Worm (Caenorhabditis elegans): ENCODE data around the gene dyf-4.

dyf-4 gene

ce11 chrV:12553286-12553725 lies 27.8 kb upstream of the dyf-4 start (continued):
- no peak for TF ChIP-seq nhr-77 (tag; optimal IDR thresholded peaks at IDR 0.05)
- TF ChIP-seq blmp-1 (tag; optimal IDR thresholded peaks at IDR 0.05): peak; percentile 59
- peak; percentile 60 for TF ChIP-seq nhr-20 (tag; optimal IDR thresholded peaks at IDR 0.05)
- peak; percentile 94 for TF ChIP-seq nhr-85 (tag)
- no peak for TF ChIP-seq elt-2 (tag; optimal IDR thresholded peaks at IDR 0.05)
- peak in 5 of 6 experiments; percentile 51 to 98 (median 60) for TF ChIP-seq elt-3 (tag; optimal IDR thresholded peaks at IDR 0.05)
- peak in 1 of 2 experiments; percentile 63 for TF ChIP-seq mdl-1 (tag; optimal IDR thresholded peaks at IDR 0.05)
- no peak for TF ChIP-seq ztf-11 (tag; optimal IDR thresholded peaks at IDR 0.05)
- TF ChIP-seq nhr-71 (tag; optimal IDR thresholded peaks at IDR 0.05): peak; percentile 64
- TF ChIP-seq ceh-90 (tag; optimal IDR thresholded peaks at IDR 0.05): no peak
- TF ChIP-seq vab-15 (tag; optimal IDR thresholded peaks at IDR 0.05): no peak
- TF ChIP-seq ama-1 (optimal IDR thresholded peaks at IDR 0.05): no peak
- TF ChIP-seq pax-3 (tag; optimal IDR thresholded peaks at IDR 0.05): peak; percentile 55
- TF ChIP-seq nhr-237 (tag; optimal IDR thresholded peaks at IDR 0.05): no peak
- TF ChIP-seq xbp-1 (tag; optimal IDR thresholded peaks at IDR 0.05): no peak
- TF ChIP-seq efl-3 (GFP tag; optimal IDR thresholded peaks at IDR 0.05): no peak
- no peak for TF ChIP-seq zag-1 (tag; optimal IDR thresholded peaks at IDR 0.05)
- no peak for TF ChIP-seq rnt-1 (tag; optimal IDR thresholded peaks at IDR 0.05)
- TF ChIP-seq egl-13 (tag; optimal IDR thresholded peaks at IDR 0.05): no peak

ce11 chrV:12552671-12553212 lies 27.2 kb upstream of the dyf-4 start, which contains the start of gene F45D3.4:
F45D3.4 (minus strand) TSS chrV:12553191.
- TF ChIP-seq jun-1 (tag; optimal IDR thresholded peaks at IDR 0.05): no peak
- no peak for TF ChIP-seq hpl-2 (GFP tag; optimal IDR thresholded peaks at IDR 0.05)
- no peak for TF ChIP-seq mdl-1 (tag; optimal IDR thresholded peaks at IDR 0.05)
- TF ChIP-seq ama-1 (optimal IDR thresholded peaks at IDR 0.05): peak; percentile 15
- no peak for TF ChIP-seq ceh-8 (GFP tag; optimal IDR thresholded peaks at IDR 0.05)
- peak in 1 of 2 experiments; percentile 3 for TF ChIP-seq lin-35 (GFP tag; optimal IDR thresholded peaks at IDR 0.05)
- no peak for TF ChIP-seq nhr-84 (tag; optimal IDR thresholded peaks at IDR 0.05)
- TF ChIP-seq nhr-77 (tag; optimal IDR thresholded peaks at IDR 0.05): no peak
- TF ChIP-seq efl-1 (optimal IDR thresholded peaks at IDR 0.05): no peak
- TF ChIP-seq efl-1 (GFP tag; optimal IDR thresholded peaks at IDR 0.05 in 1 of 2): no peak
- peak in 1 of 2 experiments; percentile 13 for TF ChIP-seq lsy-2 (tag; optimal IDR thresholded peaks at IDR 0.05)

- no peak for TF ChIP-seq unc-98 (GFP tag; IDR thresholded peaks at IDR 0.05)
- peak; percentile 20 for TF ChIP-seq snu-23 (GFP tag; optimal IDR thresholded peaks at IDR 0.05)
- TF ChIP-seq lin-39 (tag; optimal IDR thresholded peaks at IDR 0.05): no peak
- TF ChIP-seq aly-2 (tag; optimal IDR thresholded peaks at IDR 0.05): peak; percentile 81
- TF ChIP-seq nhr-90 (tag; optimal IDR thresholded peaks at IDR 0.05; ENCODE audit: poor library complexity): peak; percentile 49
- peak; percentile 41 for TF ChIP-seq nhr-20 (tag; optimal IDR thresholded peaks at IDR 0.05)
- TF ChIP-seq unc-86 (tag; optimal IDR thresholded peaks at IDR 0.05): no peak
- peak; percentile 31 for TF ChIP-seq jun-1 (tag; optimal IDR thresholded peaks at IDR 0.05)
- TF ChIP-seq fkh-8 (tag; optimal IDR thresholded peaks at IDR 0.05): no peak
- TF ChIP-seq lir-3 (tag; optimal IDR thresholded peaks at IDR 0.05; ENCODE audit: poor library complexity): no peak
- TF ChIP-seq C16A3.4 (tag; optimal IDR thresholded peaks at IDR 0.05): peak; percentile 41
- TF ChIP-seq pqm-1 (tag; optimal IDR thresholded peaks at IDR 0.05): no peak
- peak; percentile 92 for TF ChIP-seq ama-1 (optimal IDR thresholded peaks at IDR 0.05)
- no peak for TF ChIP-seq F16B12.6 (tag; optimal IDR thresholded peaks at IDR 0.05)
- no peak for TF ChIP-seq nhr-12 (tag; optimal IDR thresholded peaks at IDR 0.05)
- no peak for TF ChIP-seq ceh-90 (tag; optimal IDR thresholded peaks at IDR 0.05)
- no peak for TF ChIP-seq mef-2 (tag; optimal IDR thresholded peaks at IDR 0.05)
- peak; percentile 21 for TF ChIP-seq dsc-1 (tag; optimal IDR thresholded peaks at IDR 0.05)
- TF ChIP-seq mdl-1 (tag; optimal IDR thresholded peaks at IDR 0.05): no peak
- TF ChIP-seq sox-4 (tag; optimal IDR thresholded peaks at IDR 0.05): no peak
- TF ChIP-seq ceh-82 (tag; optimal IDR thresholded peaks at IDR 0.05): no peak
- TF ChIP-seq efl-3 (GFP tag; optimal IDR thresholded peaks at IDR 0.05): no peak
- no peak for TF ChIP-seq vab-15 (tag; optimal IDR thresholded peaks at IDR 0.05)
- TF ChIP-seq xbp-1 (tag; optimal IDR thresholded peaks at IDR 0.05): no peak
- TF ChIP-seq skn-1 (tag; optimal IDR thresholded peaks at IDR 0.05): no peak
- TF ChIP-seq nhr-11 (tag; optimal IDR thresholded peaks at IDR 0.05): no peak
- peak; percentile 67 for TF ChIP-seq nhr-71 (tag; optimal IDR thresholded peaks at IDR 0.05)
- no peak for TF ChIP-seq mab-9 (GFP tag; IDR thresholded peaks at IDR 0.05)
- TF ChIP-seq dpl-1 (GFP tag; optimal IDR thresholded peaks at IDR 0.05): peak in 1 of 3 experiments; percentile 5
These were observed 26.3 kb upstream of the dyf-4 start for ce11 chrV:12551638-12552478.
